Worm (Caenorhabditis elegans) whole organism, late embryonic: ENCODE measurements around the gene F33A8.7.

ENCODE experiments used
- C08G9.2 ChIP-seq: sonication (generic microtip); optimal IDR thresholded peaks from 2 replicates; lab custom pipeline; 2016; ENCODE audit warnings: mild to moderate bottlenecking, missing genetic modification characterization, moderate library complexity, missing compliant biosample characterization
- C38D4.7 ChIP-seq: fragments of 200-800 bp; sonication (Bioruptor generic); optimal IDR thresholded peaks from 2 replicates; lab custom pipeline; 2018; ENCODE audit warnings: mild to moderate bottlenecking, missing genetic modification characterization, moderate library complexity, missing compliant biosample characterization
- K02D7.2 ChIP-seq: sonication (generic microtip); optimal IDR thresholded peaks from 2 replicates; lab custom pipeline; 2017; ENCODE audit warnings: mild to moderate bottlenecking, missing genetic modification characterization, missing compliant biosample characterization
- K09A11.1 ChIP-seq: sonication (generic microtip); optimal IDR thresholded peaks from 2 replicates; lab custom pipeline; 2017; ENCODE audit warnings: antibody characterized with exemption, mild to moderate bottlenecking, missing genetic modification characterization, missing compliant biosample characterization; ENCODE audit not compliant: insufficient read depth
- Y22D7AL.16 ChIP-seq: sonication (generic microtip); optimal IDR thresholded peaks from 2 replicates; lab custom pipeline; 2016; ENCODE audit warnings: missing genetic modification characterization, missing compliant biosample characterization
- ahr-1 ChIP-seq: sonication (generic microtip); optimal IDR thresholded peaks from 2 replicates; lab custom pipeline; 2016; ENCODE audit warnings: missing genetic modification characterization, missing compliant biosample characterization
- ama-1 ChIP-seq: fragments of 150-350 bp; optimal IDR thresholded peaks from 2 replicates; lab custom pipeline; 2014
- ceh-14 ChIP-seq: sonication (generic microtip); optimal IDR thresholded peaks from 2 replicates; lab custom pipeline; 2016; ENCODE audit warnings: missing genotype, missing genetic modification characterization, missing compliant biosample characterization
- ceh-18 ChIP-seq: sonication (generic microtip); optimal IDR thresholded peaks from 2 replicates; lab custom pipeline; 2016; ENCODE audit warnings: missing genetic modification characterization, missing compliant biosample characterization
- ceh-19 ChIP-seq: fragments of 200-800 bp; sonication (Bioruptor generic); optimal IDR thresholded peaks from 2 replicates; lab custom pipeline; 2018; ENCODE audit warnings: mild to moderate bottlenecking, missing genetic modification characterization, missing compliant biosample characterization
- ceh-2 ChIP-seq: sonication (generic microtip); optimal IDR thresholded peaks from 2 replicates; lab custom pipeline; 2016; ENCODE audit warnings: missing genotype, missing genetic modification characterization, missing compliant biosample characterization
- ceh-22 ChIP-seq: sonication (generic microtip); optimal IDR thresholded peaks from 2 replicates; lab custom pipeline; 2017; ENCODE audit warnings: missing biosample characterization, missing genetic modification characterization
- ceh-24 ChIP-seq: sonication (generic microtip); optimal IDR thresholded peaks from 2 replicates; lab custom pipeline; 2016; ENCODE audit warnings: mild to moderate bottlenecking, missing genetic modification characterization, missing compliant biosample characterization
- ceh-30 ChIP-seq: fragments of 150-350 bp; optimal IDR thresholded peaks from 2 replicates; lab custom pipeline; 2014; ENCODE audit warnings: missing biosample characterization, missing genetic modification characterization
- ceh-31 ChIP-seq: sonication (generic microtip); optimal IDR thresholded peaks from 2 replicates; lab custom pipeline; 2016; ENCODE audit warnings: missing genetic modification characterization, missing compliant biosample characterization
- ceh-34 ChIP-seq: sonication (generic microtip); optimal IDR thresholded peaks from 2 replicates; lab custom pipeline; 2016; ENCODE audit warnings: mild to moderate bottlenecking, missing genetic modification characterization, missing compliant biosample characterization
- ceh-45 ChIP-seq: fragments of 200-800 bp; sonication (Bioruptor generic); IDR thresholded peaks from 2 replicates; pipeline ENCODE4 v1.3.6; 2022; ENCODE audit warnings: missing genetic modification reagents, missing genetic modification characterization, missing compliant biosample characterization
- ceh-48 ChIP-seq: sonication (generic microtip); optimal IDR thresholded peaks from 2 replicates; lab custom pipeline; 2016; ENCODE audit warnings: missing genetic modification characterization, inconsistent platforms, missing compliant biosample characterization
- ceh-6 ChIP-seq: fragments of 200-800 bp; sonication (Bioruptor generic); optimal IDR thresholded peaks from 2 replicates; lab custom pipeline; 2018; ENCODE audit warnings: mild to moderate bottlenecking, missing genetic modification characterization, missing compliant biosample characterization
- che-1 ChIP-seq: sonication (generic microtip); optimal IDR thresholded peaks from 2 replicates; lab custom pipeline; 2016; ENCODE audit warnings: mild to moderate bottlenecking, missing genetic modification characterization, missing compliant biosample characterization
- elt-4 ChIP-seq: sonication (generic microtip); optimal IDR thresholded peaks from 2 replicates; lab custom pipeline; 2016; ENCODE audit warnings: missing genetic modification characterization, missing compliant biosample characterization
- ets-4 ChIP-seq: sonication (generic microtip); optimal IDR thresholded peaks from 2 replicates; lab custom pipeline; 2016; ENCODE audit warnings: missing genetic modification characterization, missing compliant biosample characterization
- fax-1 ChIP-seq: sonication (generic microtip); optimal IDR thresholded peaks from 2 replicates; lab custom pipeline; 2016; ENCODE audit warnings: missing genotype, missing genetic modification characterization, missing compliant biosample characterization
- fkh-10 ChIP-seq: fragments of 150-350 bp; optimal IDR thresholded peaks from 2 replicates; lab custom pipeline; 2014; ENCODE audit warnings: missing biosample characterization, missing genetic modification reagents, missing genetic modification characterization
- gmeb-2 ChIP-seq: sonication (generic microtip); optimal IDR thresholded peaks from 2 replicates; lab custom pipeline; 2016; ENCODE audit warnings: missing genetic modification characterization, inconsistent platforms, missing compliant biosample characterization
- hlh-13 ChIP-seq: fragments of 200-800 bp; sonication (Bioruptor generic); optimal IDR thresholded peaks from 2 replicates; lab custom pipeline; 2018; ENCODE audit warnings: mild to moderate bottlenecking, missing genetic modification characterization, missing compliant biosample characterization
- hlh-15 ChIP-seq: sonication (generic microtip); optimal IDR thresholded peaks from 2 replicates; lab custom pipeline; 2016; ENCODE audit warnings: missing genetic modification characterization, missing compliant biosample characterization
- hlh-30 ChIP-seq: sonication (generic microtip); optimal IDR thresholded peaks from 2 replicates; lab custom pipeline; 2017; ENCODE audit warnings: antibody characterized with exemption, missing genetic modification characterization, missing compliant biosample characterization; ENCODE audit not compliant: insufficient read depth
- hlh-6 ChIP-seq: sonication (generic microtip); optimal IDR thresholded peaks from 2 replicates; lab custom pipeline; 2016; ENCODE audit warnings: missing genotype, missing genetic modification characterization, missing compliant biosample characterization
- hlh-8 ChIP-seq: sonication (generic microtip); optimal IDR thresholded peaks from 2 replicates; lab custom pipeline; 2016; ENCODE audit warnings: missing genotype, missing genetic modification characterization, missing compliant biosample characterization
- lim-6 ChIP-seq: sonication (generic microtip); optimal IDR thresholded peaks from 2 replicates; lab custom pipeline; 2016; ENCODE audit warnings: missing genetic modification characterization, missing compliant biosample characterization
- madf-2 ChIP-seq: sonication (generic microtip); optimal IDR thresholded peaks from 2 replicates; lab custom pipeline; 2017; ENCODE audit warnings: missing genetic modification characterization, missing compliant biosample characterization
- mec-3 ChIP-seq: sonication (generic microtip); optimal IDR thresholded peaks from 2 replicates; lab custom pipeline; 2016; ENCODE audit warnings: borderline replicate concordance, missing genetic modification characterization, missing compliant biosample characterization
- nhr-232 ChIP-seq: sonication (generic microtip); optimal IDR thresholded peaks from 2 replicates; lab custom pipeline; 2016; ENCODE audit warnings: missing genetic modification characterization, missing compliant biosample characterization
- npax-4 ChIP-seq: sonication (generic microtip); optimal IDR thresholded peaks from 2 replicates; lab custom pipeline; 2016; ENCODE audit warnings: missing genetic modification characterization, missing compliant biosample characterization
- odd-2 ChIP-seq: sonication (generic microtip); optimal IDR thresholded peaks from 2 replicates; lab custom pipeline; 2017; ENCODE audit warnings: antibody characterized with exemption, mild to moderate bottlenecking, missing genetic modification characterization, missing compliant biosample characterization
- pag-3 ChIP-seq: sonication (generic microtip); optimal IDR thresholded peaks from 2 replicates; lab custom pipeline; 2016; ENCODE audit warnings: missing compliant biosample characterization, missing genetic modification characterization, borderline replicate concordance
- pat-9 ChIP-seq: fragments of 200-800 bp; sonication (Bioruptor generic); optimal IDR thresholded peaks from 2 replicates; lab custom pipeline; 2018; ENCODE audit warnings: mild to moderate bottlenecking, missing genetic modification characterization, moderate library complexity, missing compliant biosample characterization
- pha-2 ChIP-seq: sonication (generic microtip); optimal IDR thresholded peaks from 2 replicates; lab custom pipeline; 2017; ENCODE audit warnings: mild to moderate bottlenecking, missing genetic modification characterization, missing compliant biosample characterization
- pha-4 ChIP-seq: fragments of 150-350 bp; optimal IDR thresholded peaks from 2 replicates; lab custom pipeline; 2018; ENCODE audit warnings: missing biosample characterization, missing genetic modification reagents, missing genetic modification characterization
- pqm-1 ChIP-seq: sonication (generic microtip); optimal IDR thresholded peaks from 2 replicates; lab custom pipeline; 2016; ENCODE audit warnings: missing genetic modification characterization, missing compliant biosample characterization
- pros-1 ChIP-seq: fragments of 150-350 bp; optimal IDR thresholded peaks from 2 replicates; lab custom pipeline; 2014; ENCODE audit warnings: missing biosample characterization, missing genetic modification reagents, missing genetic modification characterization
- ref-2 ChIP-seq: sonication (generic microtip); optimal IDR thresholded peaks from 2 replicates; lab custom pipeline; 2016; ENCODE audit warnings: missing genetic modification characterization, missing compliant biosample characterization
- rnt-1 ChIP-seq: sonication (generic microtip); optimal IDR thresholded peaks from 2 replicates; lab custom pipeline; 2016; ENCODE audit warnings: missing genetic modification characterization, missing compliant biosample characterization
- sdc-2 ChIP-seq: sonication (generic microtip); optimal IDR thresholded peaks from 2 replicates; lab custom pipeline; 2016; ENCODE audit warnings: missing genotype, missing genetic modification characterization, missing compliant biosample characterization
- sox-2 ChIP-seq: fragments of 200-800 bp; sonication (Bioruptor generic); IDR thresholded peaks from 2 replicates; pipeline ENCODE4 v1.3.6; 2022; ENCODE audit warnings: missing genetic modification reagents, missing genetic modification characterization, missing compliant biosample characterization
- sox-4 ChIP-seq: sonication (generic microtip); optimal IDR thresholded peaks from 2 replicates; lab custom pipeline; 2017; ENCODE audit warnings: mild to moderate bottlenecking, missing genetic modification characterization, inconsistent platforms, missing compliant biosample characterization
- syd-9 ChIP-seq: sonication (generic microtip); optimal IDR thresholded peaks from 2 replicates; lab custom pipeline; 2016; ENCODE audit warnings: mild to moderate bottlenecking, missing genetic modification characterization, moderate library complexity, missing compliant biosample characterization
- tbx-7 ChIP-seq: sonication (generic microtip); optimal IDR thresholded peaks from 2 replicates; lab custom pipeline; 2016; ENCODE audit warnings: missing genotype, missing genetic modification characterization, missing compliant biosample characterization
- ttx-3 ChIP-seq: sonication (generic microtip); optimal IDR thresholded peaks from 2 replicates; lab custom pipeline; 2016; ENCODE audit warnings: missing genetic modification reagents, missing genetic modification characterization, missing compliant biosample characterization
- unc-42 ChIP-seq: sonication (generic microtip); optimal IDR thresholded peaks from 2 replicates; lab custom pipeline; 2016; ENCODE audit warnings: missing genotype, missing genetic modification characterization, missing compliant biosample characterization
- unc-55 ChIP-seq: sonication (generic microtip); optimal IDR thresholded peaks from 2 replicates; lab custom pipeline; 2017; ENCODE audit warnings: missing biosample characterization, missing genetic modification reagents, missing genetic modification characterization
- unc-86 ChIP-seq: sonication (generic microtip); optimal IDR thresholded peaks from 2 replicates; lab custom pipeline; 2016; ENCODE audit warnings: missing genetic modification characterization, missing compliant biosample characterization
- zip-5 ChIP-seq: sonication (generic microtip); optimal IDR thresholded peaks from 2 replicates; lab custom pipeline; 2016; ENCODE audit warnings: missing genetic modification characterization, missing compliant biosample characterization

Gene F33A8.7

ce11 chrII:11042878-11043331 lies 17.4 kb upstream of the F33A8.7 start:
- TF ChIP-seq ceh-6 (GFP tag; lab: Kevin White, UChicago): peak; percentile 36
- no peak for TF ChIP-seq mec-3
- peak; percentile 88 for TF ChIP-seq pros-1
- TF ChIP-seq sox-4 (tag; lab: Kevin White, UChicago): no peak
- TF ChIP-seq gmeb-2 (tag; lab: Kevin White, UChicago): no peak
- TF ChIP-seq ceh-45 (GFP tag; lab: Robert Waterston, UW): 0 out of 2 replicates have a peak, but pooled peaks have one; percentile 16
- TF ChIP-seq ceh-48: peak; percentile 88
- TF ChIP-seq pat-9 (tag; lab: Kevin White, UChicago): peak; percentile 36
- TF ChIP-seq tbx-7 (tag; lab: Kevin White, UChicago): no peak
- no peak for TF ChIP-seq sox-2 (GFP tag; lab: Robert Waterston, UW)
- peak; percentile 74 for TF ChIP-seq ceh-14 (tag; lab: Kevin White, UChicago)
- TF ChIP-seq C38D4.7: no peak
- TF ChIP-seq pha-2 (tag; lab: Kevin White, UChicago): peak; percentile 19
- TF ChIP-seq che-1 (tag; lab: Kevin White, UChicago): no peak
- TF ChIP-seq ceh-18: peak; percentile 91
- TF ChIP-seq hlh-13 (GFP tag; lab: Kevin White, UChicago): no peak
- TF ChIP-seq ceh-22 (tag; lab: Kevin White, UChicago): no peak
- no peak for TF ChIP-seq ahr-1 (tag; lab: Kevin White, UChicago)
- TF ChIP-seq ceh-30 (tag; lab: Kevin White, UChicago): no peak
- peak; percentile 80 for TF ChIP-seq unc-42
- peak; percentile 48 for TF ChIP-seq sdc-2 (tag; lab: Kevin White, UChicago)
- no peak for TF ChIP-seq ceh-24 (tag; lab: Kevin White, UChicago)
- TF ChIP-seq ama-1 (lab: Kevin White, UChicago): no peak
- TF ChIP-seq lim-6 (tag; lab: Kevin White, UChicago): no peak
- TF ChIP-seq syd-9 (tag; lab: Kevin White, UChicago): peak; percentile 75
- peak; percentile 85 for TF ChIP-seq ceh-34 (tag; lab: Kevin White, UChicago)
- peak; percentile 44 for TF ChIP-seq K02D7.2 (tag; lab: Kevin White, UChicago)
- no peak for TF ChIP-seq nhr-232 (tag; lab: Kevin White, UChicago)
- TF ChIP-seq fkh-10: peak; percentile 51
- no peak for TF ChIP-seq zip-5 (tag; lab: Kevin White, UChicago)
- peak; percentile 5 for TF ChIP-seq C08G9.2 (tag; lab: Kevin White, UChicago)
- no peak for TF ChIP-seq madf-2 (tag; lab: Kevin White, UChicago)
- TF ChIP-seq hlh-8 (tag; lab: Kevin White, UChicago): no peak
- TF ChIP-seq rnt-1 (tag; lab: Kevin White, UChicago): peak; percentile 42
- peak; percentile 39 for TF ChIP-seq hlh-30 (tag; lab: Kevin White, UChicago)
- peak; percentile 91 for TF ChIP-seq ref-2 (tag; lab: Kevin White, UChicago)
- TF ChIP-seq pqm-1 (tag; lab: Kevin White, UChicago): peak; percentile 47
- TF ChIP-seq fax-1 (tag; lab: Kevin White, UChicago): no peak
- no peak for TF ChIP-seq pha-4 (tag; lab: Kevin White, UChicago)
- TF ChIP-seq elt-4 (tag; lab: Kevin White, UChicago): no peak
- TF ChIP-seq ceh-2: peak; percentile 38
- TF ChIP-seq odd-2 (tag; lab: Kevin White, UChicago): no peak
- TF ChIP-seq ttx-3: no peak
- no peak for TF ChIP-seq hlh-15
- TF ChIP-seq pag-3 (tag; lab: Kevin White, UChicago): no peak
- TF ChIP-seq K09A11.1: peak; percentile 63
- TF ChIP-seq ceh-31 (tag; lab: Kevin White, UChicago): peak; percentile 86
- peak; percentile 42 for TF ChIP-seq ceh-19 (GFP tag; lab: Kevin White, UChicago)
- TF ChIP-seq unc-86 (tag; lab: Kevin White, UChicago): peak; percentile 1
- peak; percentile 36 for TF ChIP-seq hlh-6 (tag; lab: Kevin White, UChicago)
- TF ChIP-seq Y22D7AL.16 (tag; lab: Kevin White, UChicago): no peak
- TF ChIP-seq ets-4 (tag; lab: Kevin White, UChicago): peak; percentile 55
- TF ChIP-seq npax-4 (tag; lab: Kevin White, UChicago): no peak
- TF ChIP-seq unc-55 (GFP tag; lab: Kevin White, UChicago): peak; percentile 64
